Fruit fly (Drosophila melanogaster): ENCODE measurements around the gene CG10598.

DNA sequence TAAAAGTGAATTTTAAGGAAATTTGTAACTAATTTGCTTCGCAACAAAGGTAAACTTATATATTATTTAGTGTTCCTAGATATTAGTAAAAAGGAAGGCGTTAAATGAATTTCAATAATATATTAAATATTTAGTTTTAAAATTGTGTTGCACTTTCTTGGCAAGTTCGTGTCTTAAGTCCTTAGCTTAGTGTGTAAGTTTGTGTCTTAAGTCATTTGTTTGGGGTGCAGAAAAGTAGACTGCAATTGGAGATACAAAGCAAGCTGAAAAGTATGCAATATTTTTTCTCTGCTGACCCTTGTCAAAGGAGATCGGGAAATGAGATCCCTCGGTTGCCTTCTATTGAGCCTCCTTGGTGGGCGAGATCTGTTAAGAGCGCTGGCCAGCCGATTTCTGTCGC lies 35.4 kb upstream of the CG10598 start:
- TF ChIP-seq CG7045 (GFP tag; optimal IDR thresholded peaks at IDR 0.05) = no peak
- TF ChIP-seq CG5204 (GFP tag; optimal IDR thresholded peaks at IDR 0.05) = no peak
- no peak for TF ChIP-seq CG1620 (GFP tag; optimal IDR thresholded peaks at IDR 0.05)
- TF ChIP-seq Clk (GFP tag; optimal IDR thresholded peaks at IDR 0.05) = no peak
- no peak for TF ChIP-seq Hr96 (GFP tag; optimal IDR thresholded peaks at IDR 0.05)
- TF ChIP-seq tj (GFP tag; optimal IDR thresholded peaks at IDR 0.05) = no peak
- TF ChIP-seq bab1 (GFP tag; optimal IDR thresholded peaks at IDR 0.05) = no peak
- TF ChIP-seq CG33017 (tag; optimal IDR thresholded peaks at IDR 0.05) = no peak
- TF ChIP-seq CG12768 (GFP tag; optimal IDR thresholded peaks at IDR 0.05) = no peak
- TF ChIP-seq cnc (optimal IDR thresholded peaks at IDR 0.05) = no peak
- no peak for TF ChIP-seq toe (GFP tag; optimal IDR thresholded peaks at IDR 0.05)
- TF ChIP-seq CG14711 (tag; optimal IDR thresholded peaks at IDR 0.05) = no peak
- TF ChIP-seq CG7101 (tag; optimal IDR thresholded peaks at IDR 0.05) = no peak

Data from whole organism, adult.